Fruit fly (Drosophila melanogaster) whole organism, wandering third instar larva: ENCODE results near the gene CG7142.

Source experiments
- Abd-B ChIP-seq: fragments of >200 bp; optimal IDR thresholded peaks from 2 replicates; lab custom pipeline; 2017; ENCODE audit warnings: missing biosample characterization, missing genetic modification characterization
- Hr78 ChIP-seq: fragments of >200 bp; optimal IDR thresholded peaks from 2 replicates; lab custom pipeline; 2017; ENCODE audit warnings: missing biosample characterization, missing genetic modification characterization
- N ChIP-seq: fragments of >200 bp; optimal IDR thresholded peaks from 2 replicates; lab custom pipeline; 2018; ENCODE audit warnings: missing biosample characterization, missing external identifiers, missing genetic modification characterization

DNA sequence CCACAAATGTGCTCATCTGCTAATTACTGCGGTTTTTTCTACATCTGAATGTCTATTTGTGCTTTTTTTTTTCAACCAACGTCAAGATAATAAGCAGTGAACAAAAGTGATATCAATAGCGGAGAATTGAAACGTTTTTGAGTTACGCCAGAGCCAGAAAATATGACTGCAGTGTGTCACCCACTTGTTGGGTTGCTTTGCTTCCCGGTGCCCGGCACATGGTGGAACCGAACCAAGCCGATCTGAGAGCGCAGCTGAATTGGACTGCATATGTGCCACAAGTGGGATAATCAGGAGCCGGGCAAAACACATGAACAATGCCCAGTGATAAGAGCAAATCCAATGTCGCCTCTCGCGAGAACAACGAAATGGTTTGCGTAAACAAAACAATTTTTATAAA is 13.0 kb upstream of the CG7142 start:
- TF ChIP-seq N (GFP tag; lab: Kevin White, UChicago): no peak
- no peak for TF ChIP-seq Abd-B (GFP tag; lab: Kevin White, UChicago)
- no peak for TF ChIP-seq Hr78 (GFP tag; lab: Kevin White, UChicago)
